Worm (Caenorhabditis elegans) whole organism, L2 larva: ENCODE data around the gene smim-14.

Experiments
- ZK546.5 ChIP-seq: sonication (generic microtip); optimal IDR thresholded peaks from 2 replicates; lab custom pipeline; 2017; ENCODE audit warnings: missing biosample characterization, missing genetic modification characterization
- ama-1 ChIP-seq: fragments of 150-350 bp; optimal IDR thresholded peaks from 2 replicates; lab custom pipeline; 2018; ENCODE audit warnings: inconsistent platforms
- elt-3 ChIP-seq: sonication (generic microtip); optimal IDR thresholded peaks from 2 replicates; lab custom pipeline; 2017; ENCODE audit warnings: missing biosample characterization, missing genetic modification characterization
- lin-11 ChIP-seq: fragments of 150-350 bp; sonication (generic microtip); optimal IDR thresholded peaks from 2 replicates; lab custom pipeline; 2014; ENCODE audit warnings: missing biosample characterization, missing genetic modification characterization, inconsistent platforms, mixed read lengths
- mdl-1 ChIP-seq, 2 experiments: fragments of 150-350 bp in 1 of 2; sonication (generic microtip) in 1 of 2; optimal IDR thresholded peaks; 2 replicates each; lab custom pipeline; 2017; ENCODE audit warnings: missing biosample characterization in 2 of 2, missing genetic modification characterization in 2 of 2
- nhr-237 ChIP-seq: fragments of 150-350 bp; optimal IDR thresholded peaks from 2 replicates; lab custom pipeline; 2014; ENCODE audit warnings: missing biosample characterization, missing genetic modification characterization
- sem-4 ChIP-seq: fragments of 150-350 bp; optimal IDR thresholded peaks from 2 replicates; lab custom pipeline; 2014; ENCODE audit warnings: missing biosample characterization, missing genetic modification reagents, missing genetic modification characterization
- ztf-11 ChIP-seq: sonication (generic microtip); optimal IDR thresholded peaks from 2 replicates; lab custom pipeline; 2017; ENCODE audit warnings: missing biosample characterization, missing genetic modification characterization

DNA sequence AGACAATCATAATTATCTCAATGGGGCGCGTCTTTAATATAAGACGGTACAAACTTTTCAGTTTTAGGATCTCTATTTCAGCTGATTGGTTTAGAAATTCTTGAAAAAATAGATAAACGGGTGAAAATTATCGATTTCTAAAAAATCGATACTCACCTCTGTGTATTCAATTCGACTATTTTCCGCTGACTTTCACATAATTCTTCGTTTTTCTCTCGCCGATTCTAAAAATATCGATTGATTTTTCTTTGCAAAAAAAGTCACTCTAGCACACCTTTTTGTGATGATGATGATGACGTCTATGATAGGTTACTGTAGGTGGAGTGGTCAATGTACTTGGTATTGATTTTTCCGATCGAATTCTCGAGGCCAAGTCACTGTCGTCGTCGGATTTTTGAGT lies 39.8 kb downstream of the smim-14 start:
- TF ChIP-seq ztf-11 (no peak), ZK546.5 (tag; lab: Kevin White, UChicago) (no peak), nhr-237 (no peak), elt-3 (tag; lab: Kevin White, UChicago) (no peak), mdl-1 (tag; optimal IDR thresholded peaks at IDR 0.05; lab: Kevin White, UChicago) (no peak), ama-1 (no peak), lin-11 (no peak), sem-4 (tag; lab: Kevin White, UChicago) (no peak)
